Fruit fly (Drosophila melanogaster) whole organism: ENCODE results near the gene B9d2.

ENCODE experiments used
- CG8478 ChIP-seq: fragments of >200 bp; optimal IDR thresholded peaks from 2 replicates; lab custom pipeline; 2018; ENCODE audit warnings: inconsistent platforms
- EcR ChIP-seq, 2 experiments: fragments of >200 bp; optimal IDR thresholded peaks; 2 replicates each; lab custom pipeline; 2017; ENCODE audit warnings: missing biosample characterization in 2 of 2, missing genetic modification characterization in 2 of 2, missing genetic modification reagents in 2 of 2
- usp ChIP-seq: fragments of >200 bp; optimal IDR thresholded peaks from 2 replicates; lab custom pipeline; 2017; ENCODE audit warnings: missing biosample characterization, missing genetic modification characterization, mixed read lengths

dm6 chr2L:6178740-6179633 lies 48.5 kb upstream of the B9d2 start, which contains the start of gene smal:
- TF ChIP-seq EcR (GFP tag; optimal IDR thresholded peaks at IDR 0.05; lab: Kevin White, UChicago): no peak
- no peak for TF ChIP-seq usp (GFP tag; lab: Kevin White, UChicago)
- no peak for TF ChIP-seq CG8478
